Fruit fly (Drosophila melanogaster): ENCODE measurements around the gene CG7443.

dm6 chr3R:8308515-8308959 is 15.6 kb upstream of the CG7443 start, which contains the start of gene tex:
- TF ChIP-seq CG12768 (GFP tag; optimal IDR thresholded peaks at IDR 0.05) (no peak), Clk (GFP tag; optimal IDR thresholded peaks at IDR 0.05) (no peak), CG5204 (GFP tag; optimal IDR thresholded peaks at IDR 0.05) (no peak)

All from whole organism, adult.